Fruit fly (Drosophila melanogaster) whole organism, embryonic: ENCODE results near the gene CG8516.
A peak's percentile ranks its signal among the peaks of the same experiment; 100 is the strongest.

Experiments used
- Atf3 ChIP-seq: fragments of 200-800 bp; sonication (Bioruptor generic); optimal IDR thresholded peaks from 3 replicates; lab custom pipeline; 2016; ENCODE audit warnings: missing biosample characterization, missing genetic modification characterization
- B-H2 ChIP-seq: fragments of 200-800 bp; sonication (Bioruptor generic); optimal IDR thresholded peaks from 2 replicates; lab custom pipeline; 2018; ENCODE audit warnings: missing biosample characterization, mild to moderate bottlenecking, missing genetic modification characterization
- Bdp1 ChIP-seq: fragments of 200-800 bp; sonication (Bioruptor generic); optimal IDR thresholded peaks from 3 replicates; lab custom pipeline; 2016; ENCODE audit warnings: missing biosample characterization, missing genetic modification characterization
- CG11456 ChIP-seq: fragments of 200-800 bp; sonication (Bioruptor generic); IDR thresholded peaks from 3 replicates; pipeline ENCODE4 v1.3.6; 2022; ENCODE audit warnings: missing biosample characterization, missing genetic modification characterization
- CG13287 ChIP-seq: fragments of 200-800 bp; sonication (Bioruptor generic); IDR thresholded peaks from 2 replicates; pipeline ENCODE4 v1.3.6; 2022; ENCODE audit warnings: missing biosample characterization, missing genetic modification characterization; ENCODE audit not compliant: partially characterized antibody
- CG14860 ChIP-seq: fragments of 200-800 bp; sonication (Bioruptor generic); IDR thresholded peaks from 3 replicates; pipeline ENCODE4 v1.3.6; 2022; ENCODE audit warnings: missing biosample characterization, missing genetic modification characterization; ENCODE audit not compliant: partially characterized antibody
- CG1529 ChIP-seq: fragments of 200-800 bp; sonication (Bioruptor generic); optimal IDR thresholded peaks from 3 replicates; lab custom pipeline; 2018; ENCODE audit warnings: missing biosample characterization, missing genetic modification characterization
- CG1602 ChIP-seq: fragments of 200-800 bp; sonication (Bioruptor generic); optimal IDR thresholded peaks from 3 replicates; lab custom pipeline; 2016; ENCODE audit warnings: missing biosample characterization, missing genetic modification characterization
- CG16863 ChIP-seq: fragments of 200-800 bp; sonication (Bioruptor generic); optimal IDR thresholded peaks from 3 replicates; lab custom pipeline; 2016; ENCODE audit warnings: missing biosample characterization, missing genetic modification characterization
- CG17359 ChIP-seq: fragments of 200-800 bp; sonication (Bioruptor generic); optimal IDR thresholded peaks from 3 replicates; lab custom pipeline; 2018; ENCODE audit warnings: missing biosample characterization, mild to moderate bottlenecking, missing genetic modification characterization, moderate library complexity
- CG18262 ChIP-seq: fragments of 200-800 bp; optimal IDR thresholded peaks from 3 replicates; lab custom pipeline; 2019; ENCODE audit warnings: missing biosample characterization, mild to moderate bottlenecking, missing genetic modification characterization, moderate library complexity
- CG3065 ChIP-seq: fragments of 200-800 bp; sonication (Bioruptor generic); optimal IDR thresholded peaks from 2 replicates; lab custom pipeline; 2016; ENCODE audit warnings: missing biosample characterization, missing genetic modification characterization
- CG33213 ChIP-seq: fragments of 200-800 bp; sonication (Bioruptor generic); optimal IDR thresholded peaks from 3 replicates; lab custom pipeline; 2016; ENCODE audit warnings: missing biosample characterization, missing genetic modification characterization
- CG34224 ChIP-seq: fragments of 200-800 bp; sonication (Bioruptor generic); IDR thresholded peaks from 3 replicates; pipeline ENCODE4 v1.3.6; 2022; ENCODE audit warnings: missing biosample characterization, missing genetic modification characterization; ENCODE audit not compliant: partially characterized antibody
- CG3847 ChIP-seq: fragments of 200-800 bp; sonication (Bioruptor generic); IDR thresholded peaks from 2 replicates; pipeline ENCODE4 v1.3.6; 2022; ENCODE audit warnings: missing biosample characterization, missing genetic modification characterization
- CG4424 ChIP-seq: fragments of 200-800 bp; sonication (Bioruptor generic); optimal IDR thresholded peaks from 3 replicates; lab custom pipeline; 2016; ENCODE audit warnings: missing biosample characterization, missing genetic modification characterization
- CG6689 ChIP-seq: fragments of 200-800 bp; sonication (Bioruptor generic); IDR thresholded peaks from 2 replicates; pipeline ENCODE4 v1.3.6; 2022; ENCODE audit warnings: missing biosample characterization, missing genetic modification characterization
- CG8290 ChIP-seq, 3 experiments: fragments of 200-800 bp; sonication (Bioruptor generic); optimal IDR thresholded peaks; 2 replicates each; lab custom pipeline; 2016 to 2019; ENCODE audit warnings: missing biosample characterization in 3 of 3, missing genetic modification characterization in 3 of 3, mild to moderate bottlenecking in 2 of 3, moderate library complexity in 1 of 3
- CG9437 ChIP-seq: fragments of 200-800 bp; sonication (Bioruptor generic); optimal IDR thresholded peaks from 2 replicates; lab custom pipeline; 2018; ENCODE audit warnings: missing biosample characterization, mild to moderate bottlenecking, missing genetic modification characterization
- CG9932 ChIP-seq: fragments of 200-800 bp; sonication (Bioruptor generic); IDR thresholded peaks from 2 replicates; pipeline ENCODE4 v1.3.6; 2022; ENCODE audit warnings: missing biosample characterization, missing genetic modification characterization
- HLH3B ChIP-seq: fragments of 200-800 bp; sonication (Bioruptor generic); IDR thresholded peaks from 2 replicates; pipeline ENCODE4 v1.3.6; 2022; ENCODE audit warnings: missing biosample characterization, missing genetic modification characterization
- Hr3 ChIP-seq: fragments of 200-800 bp; sonication (Bioruptor generic); optimal IDR thresholded peaks from 3 replicates; lab custom pipeline; 2016; ENCODE audit warnings: missing biosample characterization, missing genetic modification characterization
- MBD-R2 ChIP-seq: fragments of 200-800 bp; sonication (Bioruptor generic); IDR thresholded peaks from 2 replicates; pipeline ENCODE4 v1.3.6; 2022; ENCODE audit warnings: missing biosample characterization, missing genetic modification characterization
- NFAT ChIP-seq: fragments of 200-800 bp; sonication (Bioruptor generic); IDR thresholded peaks from 2 replicates; pipeline ENCODE4 v1.3.6; 2022; ENCODE audit warnings: missing biosample characterization, missing genetic modification characterization
- Pdp1 ChIP-seq, 2 experiments: fragments of 200-800 bp; sonication (Bioruptor generic); optimal IDR thresholded peaks; 3 replicates each; lab custom pipeline; 2016; ENCODE audit warnings: missing biosample characterization in 2 of 2, missing genetic modification characterization in 2 of 2, mild to moderate bottlenecking in 1 of 2, moderate library complexity in 1 of 2
- Sry-β ChIP-seq: fragments of 200-800 bp; sonication (Bioruptor generic); optimal IDR thresholded peaks from 2 replicates; lab custom pipeline; 2018; ENCODE audit warnings: missing biosample characterization, mild to moderate bottlenecking, missing genetic modification characterization, moderate library complexity
- Xrp1 ChIP-seq: fragments of 200-800 bp; sonication (Bioruptor generic); IDR thresholded peaks from 2 replicates; pipeline ENCODE4 v1.3.6; 2022; ENCODE audit warnings: missing biosample characterization, missing genetic modification characterization
- YL-1 ChIP-seq: fragments of 200-800 bp; sonication (Bioruptor generic); optimal IDR thresholded peaks from 3 replicates; lab custom pipeline; 2017; ENCODE audit warnings: missing biosample characterization, mild to moderate bottlenecking, missing genetic modification characterization
- bab2 ChIP-seq: fragments of 200-800 bp; sonication (Bioruptor generic); optimal IDR thresholded peaks from 2 replicates; lab custom pipeline; 2016; ENCODE audit warnings: missing biosample characterization, missing genetic modification characterization
- bsh ChIP-seq, 2 experiments: fragments of 200-800 bp; sonication (Bioruptor generic); optimal IDR thresholded peaks; 2 replicates each; lab custom pipeline; 2017 to 2018; ENCODE audit warnings: mild to moderate bottlenecking in 2 of 2, missing biosample characterization in 2 of 2, missing genetic modification characterization in 2 of 2, moderate library complexity in 1 of 2
- cas ChIP-seq: fragments of 200-800 bp; sonication (Bioruptor generic); IDR thresholded peaks from 2 replicates; pipeline ENCODE4 v1.3.6; 2022; ENCODE audit warnings: missing biosample characterization, missing genetic modification characterization
- crp ChIP-seq, 2 experiments: fragments of 200-800 bp; sonication (Bioruptor generic); optimal IDR thresholded peaks; 2 replicates in 1 of 2; 3 replicates in 1 of 2; lab custom pipeline; 2017; ENCODE audit warnings: missing biosample characterization in 2 of 2, missing genetic modification characterization in 2 of 2, mild to moderate bottlenecking in 1 of 2, moderate library complexity in 1 of 2
- dm ChIP-seq: fragments of 200-800 bp; sonication (Bioruptor generic); optimal IDR thresholded peaks from 3 replicates; lab custom pipeline; 2016; ENCODE audit warnings: missing biosample characterization, missing genetic modification characterization
- dmrt99B ChIP-seq: fragments of 200-800 bp; sonication (Bioruptor generic); optimal IDR thresholded peaks from 2 replicates; lab custom pipeline; 2018; ENCODE audit warnings: missing biosample characterization, mild to moderate bottlenecking, missing genetic modification characterization, moderate library complexity
- ems ChIP-seq: fragments of 200-800 bp; sonication (Bioruptor generic); optimal IDR thresholded peaks from 3 replicates; lab custom pipeline; 2016; ENCODE audit warnings: missing biosample characterization, missing genetic modification characterization
- fd102C ChIP-seq: fragments of 200-800 bp; sonication (Bioruptor generic); optimal IDR thresholded peaks from 2 replicates; lab custom pipeline; 2018; ENCODE audit warnings: missing biosample characterization, mild to moderate bottlenecking, missing genetic modification characterization, moderate library complexity
- fd64A ChIP-seq: fragments of 200-800 bp; sonication (Bioruptor generic); optimal IDR thresholded peaks from 3 replicates; lab custom pipeline; 2018; ENCODE audit warnings: missing biosample characterization, mild to moderate bottlenecking, missing genetic modification characterization
- fu2 ChIP-seq: fragments of 200-800 bp; sonication (Bioruptor generic); optimal IDR thresholded peaks from 2 replicates; lab custom pipeline; 2016; ENCODE audit warnings: missing biosample characterization, missing genetic modification characterization
- jumu ChIP-seq: fragments of 200-800 bp; sonication (Bioruptor generic); optimal IDR thresholded peaks from 3 replicates; lab custom pipeline; 2016; ENCODE audit warnings: missing biosample characterization, missing genetic modification characterization
- pnt ChIP-seq: fragments of 200-800 bp; sonication (Bioruptor generic); optimal IDR thresholded peaks from 3 replicates; lab custom pipeline; 2016; ENCODE audit warnings: missing biosample characterization, missing genetic modification characterization
- prd ChIP-seq, 3 experiments: fragments of >200 bp in 2 of 3; fragments of 200-800 bp in 1 of 3; sonication (Bioruptor generic) in 1 of 3; optimal IDR thresholded peaks in 2 of 3; IDR thresholded peaks in 1 of 3; 2 replicates in 2 of 3; 3 replicates in 1 of 3; pipeline versions ENCODE4 v1.3.6 to Lab custom; 2017 to 2022; ENCODE audit warnings: missing biosample characterization in 1 of 3, missing genetic modification characterization in 1 of 3
- pzg ChIP-seq: fragments of 200-800 bp; sonication (Bioruptor generic); optimal IDR thresholded peaks from 3 replicates; lab custom pipeline; 2018; ENCODE audit warnings: missing biosample characterization, mild to moderate bottlenecking, missing genetic modification characterization, moderate library complexity
- sob ChIP-seq: fragments of 200-800 bp; sonication (Bioruptor generic); IDR thresholded peaks from 2 replicates; pipeline ENCODE4 v1.3.6; 2022; ENCODE audit warnings: missing biosample characterization, missing genetic modification characterization
- tna ChIP-seq: fragments of 200-800 bp; sonication (Bioruptor generic); IDR thresholded peaks from 2 replicates; pipeline ENCODE4 v1.3.6; 2022; ENCODE audit warnings: missing biosample characterization, missing genetic modification characterization; ENCODE audit not compliant: partially characterized antibody
- ttk ChIP-seq: fragments of 200-800 bp; sonication (Bioruptor generic); IDR thresholded peaks from 2 replicates; pipeline ENCODE4 v2.1.2; 2022; ENCODE audit warnings: missing biosample characterization, missing genetic modification characterization
- tx ChIP-seq: fragments of 200-800 bp; sonication (Bioruptor generic); optimal IDR thresholded peaks from 2 replicates; lab custom pipeline; 2016; ENCODE audit warnings: missing biosample characterization, missing genetic modification characterization
- z ChIP-seq: fragments of 200-800 bp; sonication (Bioruptor generic); IDR thresholded peaks from 3 replicates; pipeline ENCODE4 v1.3.6; 2022; ENCODE audit warnings: missing biosample characterization, missing genetic modification characterization
- zfh2 ChIP-seq: fragments of 200-800 bp; sonication (Bioruptor generic); optimal IDR thresholded peaks from 2 replicates; lab custom pipeline; 2016; ENCODE audit warnings: missing biosample characterization, missing genetic modification characterization

CG8516 gene

DNA sequence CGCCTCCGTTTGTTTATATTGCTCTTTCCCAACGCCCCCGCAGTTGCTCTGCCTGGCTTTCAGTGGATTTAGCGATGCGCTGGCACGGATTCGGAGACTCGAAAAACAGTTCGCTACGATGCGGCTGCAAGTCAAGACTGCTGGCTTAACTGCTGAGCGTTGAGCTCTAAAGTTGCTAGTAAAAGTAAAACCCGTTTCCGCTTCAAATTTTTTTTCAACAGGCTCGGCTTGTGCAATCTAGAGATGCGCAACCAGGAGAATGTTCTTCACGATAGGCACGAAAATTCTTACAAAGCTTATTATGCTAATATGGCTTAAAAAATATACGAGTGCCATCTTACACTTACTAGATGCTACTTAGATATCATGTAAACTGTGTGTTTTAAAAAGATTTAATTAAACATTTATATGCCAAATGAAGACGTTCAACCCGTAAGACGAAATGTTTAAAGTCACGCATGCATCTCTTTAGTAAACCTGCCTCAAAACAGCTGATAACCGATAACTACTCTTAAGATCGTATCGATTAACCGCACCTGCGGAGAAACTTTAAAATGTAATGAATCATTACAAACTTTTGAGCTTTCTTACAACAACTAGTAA, 45.7 kb upstream of the CG8516 start, which contains the start of gene CG12948 (continued):
- TF ChIP-seq Sry-β (GFP tag; lab: Kevin White, UChicago) = peak; percentile 90
- TF ChIP-seq CG18262 = peak; percentile 52
- no peak for TF ChIP-seq dmrt99B
- TF ChIP-seq Xrp1 (GFP tag; lab: Robert Waterston, UW) = peak; percentile 56
- no peak for TF ChIP-seq cas (GFP tag; lab: Robert Waterston, UW)
- peak; percentile 11 for TF ChIP-seq ems (GFP tag; lab: Kevin White, UChicago)
- peak; percentile 39 for TF ChIP-seq CG17359 (tag; lab: Kevin White, UChicago)
- TF ChIP-seq MBD-R2 (GFP tag; lab: Robert Waterston, UW) = peak; percentile 71
- no peak for TF ChIP-seq CG3065
- peak; percentile 41 for TF ChIP-seq tx (GFP tag; lab: Kevin White, UChicago)
- peak; percentile 45 for TF ChIP-seq YL-1 (GFP tag; lab: Kevin White, UChicago)
- peak; percentile 23 for TF ChIP-seq Bdp1 (GFP tag; lab: Kevin White, UChicago)
- TF ChIP-seq CG14860 (GFP tag; lab: Robert Waterston, UW) = peak; percentile 78; the same call in 2 of the 3 replicates
- peak; percentile 10 for TF ChIP-seq jumu
- peak; percentile 38 to 86 for TF ChIP-seq crp (GFP tag; optimal IDR thresholded peaks at IDR 0.05; lab: Kevin White, UChicago)
- TF ChIP-seq fd64A (GFP tag; lab: Kevin White, UChicago) = peak; percentile 4
- TF ChIP-seq fu2 (GFP tag; lab: Kevin White, UChicago) = peak; percentile 3
- peak in 1 of 2 experiments; percentile 45 for TF ChIP-seq bsh (GFP tag; optimal IDR thresholded peaks at IDR 0.05; lab: Kevin White, UChicago)
- TF ChIP-seq Atf3 = no peak
- TF ChIP-seq zfh2 (GFP tag; lab: Kevin White, UChicago) = peak; percentile 20
- peak; percentile 77 for TF ChIP-seq CG9932 (GFP tag; lab: Robert Waterston, UW)
- TF ChIP-seq CG1602 = peak; percentile 32
- peak; percentile 12 for TF ChIP-seq CG16863 (GFP tag; lab: Kevin White, UChicago)
- no peak for TF ChIP-seq z (GFP tag; lab: Robert Waterston, UW)
- peak; percentile 23 for TF ChIP-seq pzg (GFP tag; lab: Kevin White, UChicago)
- TF ChIP-seq CG34224 = peak; percentile 96
- no peak for TF ChIP-seq prd (optimal IDR thresholded peaks at IDR 0.05; lab: Kevin White, UChicago)
- TF ChIP-seq prd (GFP tag; IDR thresholded peaks at IDR 0.05; lab: Robert Waterston, UW) = peak; percentile 34; the same call in 1 of the 3 replicates
- TF ChIP-seq CG4424 (GFP tag; lab: Kevin White, UChicago) = peak; percentile 54
- peak; percentile 22 for TF ChIP-seq dm (GFP tag; lab: Kevin White, UChicago)
- TF ChIP-seq HLH3B (GFP tag; lab: Robert Waterston, UW) = 0 out of 2 replicates have a peak, but pooled peaks have one; percentile 16
- peak; percentile 8 for TF ChIP-seq CG8290 (GFP tag; optimal IDR thresholded peaks at IDR 0.05; lab: Kevin White, UChicago)
- no peak for TF ChIP-seq CG8290 (tag; optimal IDR thresholded peaks at IDR 0.05; lab: Kevin White, UChicago)
- peak; percentile 13 for TF ChIP-seq CG1529 (GFP tag; lab: Kevin White, UChicago)
- no peak for TF ChIP-seq ttk (GFP tag; lab: Robert Waterston, UW)
- peak; percentile 30 for TF ChIP-seq CG33213 (GFP tag; lab: Kevin White, UChicago)
- TF ChIP-seq CG6689 = no peak
- peak; percentile 96 for TF ChIP-seq CG13287
- peak; percentile 36 to 83 for TF ChIP-seq Pdp1 (GFP tag; optimal IDR thresholded peaks at IDR 0.05; lab: Kevin White, UChicago)
- TF ChIP-seq pnt (GFP tag; lab: Kevin White, UChicago) = peak; percentile 25
- TF ChIP-seq tna (GFP tag; lab: Robert Waterston, UW) = peak; percentile 71
- peak; percentile 30 for TF ChIP-seq CG9437 (GFP tag; lab: Kevin White, UChicago)
- 0 out of 3 replicates have a peak, but pooled peaks have one; percentile 12 for TF ChIP-seq CG11456
- TF ChIP-seq NFAT (GFP tag; lab: Robert Waterston, UW) = peak; percentile 64
- peak; percentile 60 for TF ChIP-seq sob (GFP tag; lab: Robert Waterston, UW)
- TF ChIP-seq fd102C (GFP tag; lab: Kevin White, UChicago) = no peak
- TF ChIP-seq CG3847 = peak; percentile 54
- TF ChIP-seq Hr3 = peak; percentile 22
- peak; percentile 66 for TF ChIP-seq B-H2 (GFP tag; lab: Kevin White, UChicago)
- TF ChIP-seq bab2 = no peak
